Worm (Caenorhabditis elegans): Measurements from ENCODE around the gene hmg-11.
A peak's percentile ranks its signal among the peaks of the same experiment; 100 is the strongest.

DNA sequence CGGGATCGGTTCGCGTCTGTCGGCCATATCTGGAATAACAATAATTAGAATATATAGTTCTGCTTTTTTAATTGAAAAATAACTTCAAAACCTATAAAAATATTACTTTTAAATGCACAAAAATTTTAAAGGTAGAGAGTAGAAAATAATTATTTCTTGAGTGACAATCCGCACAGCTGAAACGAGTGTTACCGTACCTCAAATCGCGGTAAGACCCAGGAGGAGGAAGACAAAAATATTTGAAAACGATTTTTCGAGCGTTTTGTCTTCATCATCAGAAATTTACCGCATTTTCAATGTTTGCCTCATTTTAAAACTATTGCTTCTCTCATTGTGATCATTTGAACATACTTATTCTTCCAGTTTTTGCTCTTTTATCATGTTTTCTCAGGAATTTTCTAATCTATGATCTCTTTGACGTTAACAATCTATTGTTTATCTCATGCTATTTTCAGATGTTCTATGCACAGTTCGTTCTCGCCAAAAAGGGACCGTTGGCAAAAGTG, 25.4 kb downstream of the hmg-11 start, which contains the start of the genes rpn-5 and scc-1:
- TF ChIP-seq ceh-83 (GFP tag; optimal IDR thresholded peaks at IDR 0.05) = no peak
- peak; percentile 88 for TF ChIP-seq unc-62 (GFP tag; optimal IDR thresholded peaks at IDR 0.05)
- TF ChIP-seq lsy-2 (tag; optimal IDR thresholded peaks at IDR 0.05) = peak; percentile 99
- TF ChIP-seq blmp-1 (tag; optimal IDR thresholded peaks at IDR 0.05) = no peak
- TF ChIP-seq mab-5 (tag; optimal IDR thresholded peaks at IDR 0.05) = no peak
- TF ChIP-seq nhr-76 (tag; optimal IDR thresholded peaks at IDR 0.05) = no peak
